Worm (Caenorhabditis elegans) whole organism, mixed stage, embryonic: ENCODE measurements around the gene srg-50.

Experiments used
- M03D4.4 ChIP-seq: sonication (generic microtip); optimal IDR thresholded peaks from 2 replicates; lab custom pipeline; 2017; ENCODE audit warnings: mild to moderate bottlenecking, missing genetic modification characterization, missing compliant biosample characterization
- bed-3 ChIP-seq: fragments of 200-800 bp; sonication (Bioruptor generic); optimal IDR thresholded peaks from 3 replicates; lab custom pipeline; 2018; ENCODE audit warnings: mild to moderate bottlenecking, missing genetic modification characterization, moderate library complexity, missing compliant biosample characterization
- blmp-1 ChIP-seq: fragments of 150-350 bp; optimal IDR thresholded peaks from 2 replicates; lab custom pipeline; 2014; ENCODE audit warnings: missing biosample characterization, missing genetic modification characterization
- ceh-39 ChIP-seq: fragments of 150-350 bp; optimal IDR thresholded peaks from 2 replicates; lab custom pipeline; 2014; ENCODE audit warnings: missing biosample characterization, missing genetic modification characterization
- ceh-43 ChIP-seq: fragments of 200-800 bp; sonication (Bioruptor generic); optimal IDR thresholded peaks from 2 replicates; lab custom pipeline; 2018; ENCODE audit warnings: mild to moderate bottlenecking, missing genetic modification characterization, moderate library complexity, missing compliant biosample characterization
- ceh-83 ChIP-seq: fragments of 200-800 bp; sonication (Bioruptor generic); optimal IDR thresholded peaks from 2 replicates; lab custom pipeline; 2018; ENCODE audit warnings: mild to moderate bottlenecking, missing genetic modification characterization, missing compliant biosample characterization
- ces-1 ChIP-seq: fragments of 150-350 bp; optimal IDR thresholded peaks from 2 replicates; lab custom pipeline; 2014; ENCODE audit warnings: missing biosample characterization, missing genetic modification reagents, missing genetic modification characterization
- cnd-1 ChIP-seq: fragments of 200-800 bp; sonication (Bioruptor generic); optimal IDR thresholded peaks from 2 replicates; lab custom pipeline; 2018; ENCODE audit warnings: mild to moderate bottlenecking, missing genetic modification characterization, missing compliant biosample characterization
- drap-1 ChIP-seq: fragments of 200-800 bp; sonication (Bioruptor generic); optimal IDR thresholded peaks from 3 replicates; lab custom pipeline; 2018; ENCODE audit warnings: mild to moderate bottlenecking, missing genetic modification characterization, missing compliant biosample characterization
- elt-1 ChIP-seq: sonication (generic microtip); optimal IDR thresholded peaks from 2 replicates; lab custom pipeline; 2017; ENCODE audit warnings: missing genetic modification characterization, mild to moderate bottlenecking, missing compliant biosample characterization, antibody characterized with exemption, moderate library complexity, borderline replicate concordance; ENCODE audit not compliant: insufficient read depth
- elt-3 ChIP-seq: fragments of 150-350 bp; optimal IDR thresholded peaks from 2 replicates; lab custom pipeline; 2014; ENCODE audit warnings: missing biosample characterization, missing genetic modification characterization
- flh-1 ChIP-seq: fragments of 200-800 bp; sonication (Bioruptor generic); optimal IDR thresholded peaks from 2 replicates; lab custom pipeline; 2018; ENCODE audit warnings: mild to moderate bottlenecking, missing genetic modification characterization, moderate library complexity, missing compliant biosample characterization
- ham-2 ChIP-seq: fragments of 200-800 bp; sonication (Bioruptor generic); optimal IDR thresholded peaks from 2 replicates; lab custom pipeline; 2018; ENCODE audit warnings: mild to moderate bottlenecking, missing genetic modification characterization, missing compliant biosample characterization
- hlh-1 ChIP-seq: fragments of 150-350 bp; optimal IDR thresholded peaks from 2 replicates; lab custom pipeline; 2014; ENCODE audit warnings: missing biosample characterization, missing genetic modification reagents, missing genetic modification characterization
- lin-13 ChIP-seq: fragments of 150-350 bp; optimal IDR thresholded peaks from 2 replicates; lab custom pipeline; 2014; ENCODE audit warnings: missing biosample characterization, missing genetic modification characterization
- lin-32 ChIP-seq: fragments of 200-800 bp; sonication (Bioruptor generic); optimal IDR thresholded peaks from 2 replicates; lab custom pipeline; 2018; ENCODE audit warnings: mild to moderate bottlenecking, missing genetic modification characterization, missing compliant biosample characterization
- lsy-2 ChIP-seq: fragments of 150-350 bp; optimal IDR thresholded peaks from 2 replicates; lab custom pipeline; 2014; ENCODE audit warnings: missing biosample characterization, missing genetic modification characterization
- mab-5 ChIP-seq: fragments of 150-350 bp; optimal IDR thresholded peaks from 2 replicates; lab custom pipeline; 2014; ENCODE audit warnings: missing biosample characterization, missing genetic modification characterization
- mep-1 ChIP-seq: fragments of 150-350 bp; optimal IDR thresholded peaks from 2 replicates; lab custom pipeline; 2017; ENCODE audit warnings: missing biosample characterization, missing genetic modification reagents, missing genetic modification characterization, inconsistent platforms
- mls-2 ChIP-seq: sonication (generic microtip); optimal IDR thresholded peaks from 2 replicates; lab custom pipeline; 2016; ENCODE audit warnings: mild to moderate bottlenecking, missing genetic modification characterization, moderate library complexity, missing compliant biosample characterization
- nhr-12 ChIP-seq: fragments of 150-350 bp; optimal IDR thresholded peaks from 2 replicates; lab custom pipeline; 2014; ENCODE audit warnings: missing biosample characterization, missing genetic modification characterization
- nhr-2 ChIP-seq: fragments of 150-350 bp; optimal IDR thresholded peaks from 2 replicates; lab custom pipeline; 2014; ENCODE audit warnings: missing biosample characterization, missing genetic modification characterization
- nhr-237 ChIP-seq: fragments of 150-350 bp; optimal IDR thresholded peaks from 2 replicates; lab custom pipeline; 2014; ENCODE audit warnings: missing biosample characterization, missing genetic modification characterization
- nhr-28 ChIP-seq: fragments of 150-350 bp; optimal IDR thresholded peaks from 2 replicates; lab custom pipeline; 2014; ENCODE audit warnings: missing biosample characterization, missing genetic modification characterization
- nhr-76 ChIP-seq: sonication (generic microtip); optimal IDR thresholded peaks from 2 replicates; lab custom pipeline; 2017; ENCODE audit warnings: missing biosample characterization, missing genetic modification characterization
- pha-4 ChIP-seq: fragments of 150-350 bp; optimal IDR thresholded peaks from 2 replicates; lab custom pipeline; 2018; ENCODE audit warnings: missing biosample characterization, missing genetic modification reagents, missing genetic modification characterization
- sem-2 ChIP-seq: fragments of 200-800 bp; sonication (Bioruptor generic); optimal IDR thresholded peaks from 2 replicates; lab custom pipeline; 2018; ENCODE audit warnings: mild to moderate bottlenecking, missing genetic modification characterization, missing compliant biosample characterization
- snpc-4 ChIP-seq: fragments of 150-350 bp; optimal IDR thresholded peaks from 2 replicates; lab custom pipeline; 2014; ENCODE audit warnings: missing biosample characterization, missing genetic modification characterization
- sptf-1 ChIP-seq: sonication (generic microtip); optimal IDR thresholded peaks from 2 replicates; lab custom pipeline; 2017; ENCODE audit warnings: mild to moderate bottlenecking, missing genetic modification characterization, moderate library complexity, missing compliant biosample characterization
- tbx-8 ChIP-seq: fragments of 200-800 bp; sonication (Bioruptor generic); optimal IDR thresholded peaks from 2 replicates; lab custom pipeline; 2018; ENCODE audit warnings: mild to moderate bottlenecking, missing genetic modification characterization, moderate library complexity, missing compliant biosample characterization
- unc-120 ChIP-seq: sonication (generic microtip); optimal IDR thresholded peaks from 2 replicates; lab custom pipeline; 2017; ENCODE audit warnings: missing genetic modification characterization, missing compliant biosample characterization; ENCODE audit not compliant: poor library complexity, severe bottlenecking
- unc-39 ChIP-seq: fragments of 150-350 bp; optimal IDR thresholded peaks from 2 replicates; lab custom pipeline; 2014; ENCODE audit warnings: missing biosample characterization, missing genetic modification characterization
- unc-62 ChIP-seq: fragments of 150-350 bp; optimal IDR thresholded peaks from 2 replicates; lab custom pipeline; 2014; ENCODE audit warnings: missing biosample characterization, missing genetic modification reagents, missing genetic modification characterization
- zip-8 ChIP-seq: fragments of 150-350 bp; optimal IDR thresholded peaks from 2 replicates; lab custom pipeline; 2014; ENCODE audit warnings: missing biosample characterization, missing genetic modification characterization
- ztf-11 ChIP-seq: fragments of 150-350 bp; optimal IDR thresholded peaks from 2 replicates; lab custom pipeline; 2014; ENCODE audit warnings: missing biosample characterization, missing genetic modification characterization

srg-50 gene

ce11 chrIV:7096097-7096496 is 21.1 kb upstream of the srg-50 start:
- TF ChIP-seq elt-1 (tag; lab: Kevin White, UChicago) (no peak), unc-120 (no peak), pha-4 (tag; lab: Kevin White, UChicago) (no peak), unc-62 (GFP tag; lab: Kevin White, UChicago) (peak; percentile 5), ceh-83 (GFP tag; lab: Kevin White, UChicago) (no peak), elt-3 (tag; lab: Kevin White, UChicago) (no peak)

- TF ChIP-seq nhr-28 (no peak), ceh-39 (tag; lab: Kevin White, UChicago) (no peak), nhr-76 (tag; lab: Kevin White, UChicago) (no peak), sem-2 (GFP tag; lab: Kevin White, UChicago) (no peak), tbx-8 (GFP tag; lab: Kevin White, UChicago) (no peak), mep-1 (tag; lab: Kevin White, UChicago) (no peak), ztf-11 (tag; lab: Kevin White, UChicago) (no peak), ceh-43 (no peak), hlh-1 (peak; percentile 17), unc-39 (tag; lab: Kevin White, UChicago) (no peak), lsy-2 (tag; lab: Kevin White, UChicago) (no peak), cnd-1 (no peak), ham-2 (peak; percentile 75), mab-5 (no peak), ceh-83 (GFP tag; lab: Kevin White, UChicago) (no peak), nhr-12 (tag; lab: Kevin White, UChicago) (no peak), blmp-1 (tag; lab: Kevin White, UChicago) (peak; percentile 54), sptf-1 (no peak), snpc-4 (tag; lab: Kevin White, UChicago) (no peak), lin-13 (tag; lab: Kevin White, UChicago) (no peak), pha-4 (tag; lab: Kevin White, UChicago) (no peak), ces-1 (GFP tag; lab: Kevin White, UChicago) (no peak), unc-120 (peak; percentile 85), zip-8 (no peak), unc-62 (GFP tag; lab: Kevin White, UChicago) (peak; percentile 38), mls-2 (no peak)
Observed at ce11 chrIV:7095396-7095964, 20.5 kb upstream of the srg-50 start.

ce11 chrIV:7094216-7094758 is 19.3 kb upstream of the srg-50 start, which contains the start of gene deb-1:
deb-1 (minus strand) TSS chrIV:7094266.
- TF ChIP-seq unc-120 (no peak), tbx-8 (GFP tag; lab: Kevin White, UChicago) (no peak), ceh-39 (tag; lab: Kevin White, UChicago) (no peak), mls-2 (no peak), snpc-4 (tag; lab: Kevin White, UChicago) (no peak), nhr-2 (tag; lab: Kevin White, UChicago) (no peak), nhr-76 (tag; lab: Kevin White, UChicago) (no peak), unc-62 (GFP tag; lab: Kevin White, UChicago) (no peak), ceh-83 (GFP tag; lab: Kevin White, UChicago) (no peak), blmp-1 (tag; lab: Kevin White, UChicago) (no peak), lsy-2 (tag; lab: Kevin White, UChicago) (no peak), cnd-1 (no peak), zip-8 (no peak), pha-4 (tag; lab: Kevin White, UChicago) (no peak), sptf-1 (no peak), ceh-43 (no peak), ces-1 (GFP tag; lab: Kevin White, UChicago) (no peak), sem-2 (GFP tag; lab: Kevin White, UChicago) (no peak)

- TF ChIP-seq nhr-28, result no peak
- TF ChIP-seq nhr-237 (tag; lab: Kevin White, UChicago), result peak; percentile 90
- TF ChIP-seq elt-3 (tag; lab: Kevin White, UChicago), result peak; percentile 26
- TF ChIP-seq lin-32 (GFP tag; lab: Kevin White, UChicago), result no peak
- no peak for TF ChIP-seq nhr-2 (tag; lab: Kevin White, UChicago)
- TF ChIP-seq ztf-11 (tag; lab: Kevin White, UChicago), result no peak
- TF ChIP-seq nhr-12 (tag; lab: Kevin White, UChicago), result no peak
- TF ChIP-seq unc-39 (tag; lab: Kevin White, UChicago), result no peak
- TF ChIP-seq mab-5, result no peak
- TF ChIP-seq pha-4 (tag; lab: Kevin White, UChicago), result peak; percentile 58
- TF ChIP-seq ceh-43, result no peak
- TF ChIP-seq unc-62 (GFP tag; lab: Kevin White, UChicago), result peak; percentile 57
- no peak for TF ChIP-seq nhr-76 (tag; lab: Kevin White, UChicago)
- TF ChIP-seq snpc-4 (tag; lab: Kevin White, UChicago), result no peak
- peak; percentile 27 for TF ChIP-seq unc-120
- no peak for TF ChIP-seq sem-2 (GFP tag; lab: Kevin White, UChicago)
- peak; percentile 39 for TF ChIP-seq ham-2
- TF ChIP-seq ceh-39 (tag; lab: Kevin White, UChicago), result peak; percentile 64
- peak; percentile 17 for TF ChIP-seq drap-1
- TF ChIP-seq sptf-1, result peak; percentile 76
- peak; percentile 94 for TF ChIP-seq mep-1 (tag; lab: Kevin White, UChicago)
- TF ChIP-seq flh-1, result no peak
- peak; percentile 36 for TF ChIP-seq ceh-83 (GFP tag; lab: Kevin White, UChicago)
- no peak for TF ChIP-seq mls-2
- TF ChIP-seq lin-13 (tag; lab: Kevin White, UChicago), result peak; percentile 71
- peak; percentile 59 for TF ChIP-seq ces-1 (GFP tag; lab: Kevin White, UChicago)
- no peak for TF ChIP-seq elt-1 (tag; lab: Kevin White, UChicago)
- TF ChIP-seq hlh-1, result peak; percentile 82
- no peak for TF ChIP-seq bed-3
- TF ChIP-seq blmp-1 (tag; lab: Kevin White, UChicago), result no peak
- no peak for TF ChIP-seq zip-8
- TF ChIP-seq cnd-1, result peak; percentile 69
- TF ChIP-seq tbx-8 (GFP tag; lab: Kevin White, UChicago), result no peak
- TF ChIP-seq lsy-2 (tag; lab: Kevin White, UChicago), result peak; percentile 86
- TF ChIP-seq M03D4.4 (tag; lab: Kevin White, UChicago), result peak; percentile 8
Observed at ce11 chrIV:7084632-7085160, 9.7 kb upstream of the srg-50 start, which contains the start of gene rps-4. rps-4 (minus strand) TSS chrIV:7084682.
